Worm (Caenorhabditis elegans) whole organism, L2 larva: ENCODE results near the gene nhr-146.

ENCODE experiments used
- lsy-2 ChIP-seq, 2 experiments: fragments of 150-350 bp in 1 of 2; sonication (generic microtip) in 1 of 2; optimal IDR thresholded peaks; 2 replicates each; lab custom pipeline; 2014 to 2017; ENCODE audit warnings: missing biosample characterization in 2 of 2, missing genetic modification characterization in 2 of 2
- ztf-11 ChIP-seq: sonication (generic microtip); optimal IDR thresholded peaks from 2 replicates; lab custom pipeline; 2017; ENCODE audit warnings: missing biosample characterization, missing genetic modification characterization

- TF ChIP-seq lsy-2 (tag; optimal IDR thresholded peaks at IDR 0.05; lab: Kevin White, UChicago) (no peak), ztf-11 (tag; lab: Kevin White, UChicago) (no peak)
These were observed at the start of gene nhr-146 for ce11 chrIV:1626342-1626855.
